Fruit fly (Drosophila melanogaster) whole organism, embryonic: ENCODE data around the gene Erk7.

Experiments used
- ATbp ChIP-seq: fragments of 200-800 bp; sonication (Bioruptor generic); optimal IDR thresholded peaks from 2 replicates; lab custom pipeline; 2017; ENCODE audit warnings: missing biosample characterization, mild to moderate bottlenecking, missing genetic modification characterization, missing genetic modification reagents
- BEAF-32 ChIP-seq: fragments of 200-800 bp; sonication (Bioruptor generic); optimal IDR thresholded peaks from 3 replicates; lab custom pipeline; 2017; ENCODE audit warnings: missing biosample characterization, missing genetic modification characterization, mild to moderate bottlenecking, moderate library complexity, missing genetic modification reagents
- CG11085 ChIP-seq: fragments of 200-800 bp; sonication (Bioruptor generic); IDR thresholded peaks from 2 replicates; pipeline ENCODE4 v1.3.6; 2022; ENCODE audit warnings: missing biosample characterization, missing genetic modification characterization
- CG12659 ChIP-seq: fragments of 200-800 bp; sonication (Bioruptor generic); optimal IDR thresholded peaks from 3 replicates; lab custom pipeline; 2017; ENCODE audit warnings: mild to moderate bottlenecking, missing biosample characterization, missing genetic modification reagents, missing genetic modification characterization
- CG14014 ChIP-seq: fragments of 200-800 bp; sonication (Bioruptor generic); IDR thresholded peaks from 2 replicates; pipeline ENCODE4 v1.3.6; 2022; ENCODE audit warnings: missing biosample characterization, missing genetic modification characterization
- CG14710 ChIP-seq: fragments of 200-800 bp; sonication (Bioruptor generic); optimal IDR thresholded peaks from 3 replicates; lab custom pipeline; 2019; ENCODE audit warnings: missing biosample characterization, mild to moderate bottlenecking, missing genetic modification characterization, moderate library complexity
- CG15073 ChIP-seq: fragments of 200-800 bp; sonication (Bioruptor generic); optimal IDR thresholded peaks from 2 replicates; lab custom pipeline; 2016; ENCODE audit warnings: missing biosample characterization, missing genetic modification characterization
- CG15514 ChIP-seq: fragments of 200-800 bp; sonication (Bioruptor generic); optimal IDR thresholded peaks from 3 replicates; lab custom pipeline; 2017; ENCODE audit warnings: missing biosample characterization, missing genetic modification characterization, mild to moderate bottlenecking, moderate library complexity, missing genetic modification reagents
- CG16813 ChIP-seq: fragments of 200-800 bp; sonication (Bioruptor generic); IDR thresholded peaks from 3 replicates; pipeline ENCODE4 v1.3.6; 2022; ENCODE audit warnings: missing biosample characterization, missing genetic modification characterization; ENCODE audit not compliant: partially characterized antibody
- CG17612 ChIP-seq: fragments of 200-800 bp; sonication (Bioruptor generic); IDR thresholded peaks from 2 replicates; pipeline ENCODE4 v1.3.6; 2022; ENCODE audit warnings: missing biosample characterization, missing genetic modification characterization
- CG2116 ChIP-seq: fragments of 200-800 bp; sonication (Bioruptor generic); optimal IDR thresholded peaks from 3 replicates; lab custom pipeline; 2018; ENCODE audit warnings: missing biosample characterization, mild to moderate bottlenecking, missing genetic modification characterization
- CG31388 ChIP-seq: fragments of 200-800 bp; sonication (Bioruptor generic); optimal IDR thresholded peaks from 2 replicates; lab custom pipeline; 2016; ENCODE audit warnings: missing biosample characterization, missing genetic modification characterization
- CG31441 ChIP-seq: fragments of 200-800 bp; sonication (Bioruptor generic); IDR thresholded peaks from 2 replicates; pipeline ENCODE4 v1.3.6; 2022; ENCODE audit warnings: missing biosample characterization, missing genetic modification characterization
- CG32772 ChIP-seq: fragments of 200-800 bp; sonication (Bioruptor generic); IDR thresholded peaks from 2 replicates; pipeline ENCODE4 v1.3.6; 2022; ENCODE audit warnings: missing biosample characterization, missing genetic modification characterization
- CG34224 ChIP-seq: fragments of 200-800 bp; sonication (Bioruptor generic); IDR thresholded peaks from 3 replicates; pipeline ENCODE4 v1.3.6; 2022; ENCODE audit warnings: missing biosample characterization, missing genetic modification characterization; ENCODE audit not compliant: partially characterized antibody
- CG4617 ChIP-seq: fragments of 200-800 bp; sonication (Bioruptor generic); optimal IDR thresholded peaks from 3 replicates; lab custom pipeline; 2016; ENCODE audit warnings: missing biosample characterization, missing genetic modification characterization, borderline replicate concordance
- CG7963 ChIP-seq: fragments of 200-800 bp; sonication (Bioruptor generic); IDR thresholded peaks from 3 replicates; pipeline ENCODE4 v1.3.6; 2022; ENCODE audit warnings: missing biosample characterization, missing genetic modification characterization; ENCODE audit not compliant: partially characterized antibody
- CG8478 ChIP-seq: fragments of >200 bp; optimal IDR thresholded peaks from 2 replicates; lab custom pipeline; 2018
- CG9797 ChIP-seq: fragments of 200-800 bp; sonication (Bioruptor generic); optimal IDR thresholded peaks from 3 replicates; lab custom pipeline; 2018; ENCODE audit warnings: missing biosample characterization, mild to moderate bottlenecking, missing genetic modification characterization
- Dll ChIP-seq: fragments of 200-800 bp; sonication (Bioruptor generic); IDR thresholded peaks from 4 replicates; pipeline ENCODE4 v1.3.6; 2022; ENCODE audit warnings: missing biosample characterization, missing genetic modification characterization; ENCODE audit not compliant: partially characterized antibody
- Doc3 ChIP-seq: fragments of 200-800 bp; sonication (Bioruptor generic); IDR thresholded peaks from 3 replicates; pipeline ENCODE4 v1.3.6; 2022; ENCODE audit warnings: missing biosample characterization, missing genetic modification characterization; ENCODE audit not compliant: partially characterized antibody
- ERR ChIP-seq: fragments of 200-800 bp; sonication (Bioruptor generic); optimal IDR thresholded peaks from 2 replicates; lab custom pipeline; 2016; ENCODE audit warnings: missing biosample characterization, missing genetic modification characterization
- Gsc ChIP-seq: fragments of 200-800 bp; sonication (Bioruptor generic); IDR thresholded peaks from 2 replicates; pipeline ENCODE4 v1.3.6; 2022; ENCODE audit warnings: missing biosample characterization, missing genetic modification characterization
- H15 ChIP-seq: fragments of 200-800 bp; sonication (Bioruptor generic); IDR thresholded peaks from 3 replicates; pipeline ENCODE4 v1.3.6; 2022; ENCODE audit warnings: missing biosample characterization, missing genetic modification characterization
- H2.0 ChIP-seq: fragments of 200-800 bp; sonication (Bioruptor generic); IDR thresholded peaks from 2 replicates; pipeline ENCODE4 v1.3.6; 2022; ENCODE audit warnings: missing biosample characterization, missing genetic modification characterization
- HLH4C ChIP-seq: fragments of 200-800 bp; sonication (Bioruptor generic); IDR thresholded peaks from 3 replicates; pipeline ENCODE4 v1.3.6; 2022; ENCODE audit warnings: missing biosample characterization, missing genetic modification characterization; ENCODE audit not compliant: partially characterized antibody
- MBD-R2 ChIP-seq: fragments of 200-800 bp; sonication (Bioruptor generic); IDR thresholded peaks from 2 replicates; pipeline ENCODE4 v1.3.6; 2022; ENCODE audit warnings: missing biosample characterization, missing genetic modification characterization
- Rx ChIP-seq: fragments of 200-800 bp; sonication (Bioruptor generic); IDR thresholded peaks from 2 replicates; pipeline ENCODE4 v1.3.6; 2022; ENCODE audit warnings: missing biosample characterization, missing genetic modification characterization
- Scr ChIP-seq: fragments of 200-800 bp; sonication (Bioruptor generic); IDR thresholded peaks from 2 replicates; pipeline ENCODE4 v1.3.6; 2022; ENCODE audit warnings: missing biosample characterization, missing genetic modification characterization; ENCODE audit not compliant: partially characterized antibody
- Sry-δ ChIP-seq: fragments of 200-800 bp; sonication (Bioruptor generic); optimal IDR thresholded peaks from 2 replicates; lab custom pipeline; 2016; ENCODE audit warnings: missing biosample characterization, missing genetic modification characterization
- Xrp1 ChIP-seq: fragments of 200-800 bp; sonication (Bioruptor generic); IDR thresholded peaks from 2 replicates; pipeline ENCODE4 v1.3.6; 2022; ENCODE audit warnings: missing biosample characterization, missing genetic modification characterization
- YL-1 ChIP-seq: fragments of 200-800 bp; sonication (Bioruptor generic); optimal IDR thresholded peaks from 3 replicates; lab custom pipeline; 2017; ENCODE audit warnings: missing biosample characterization, mild to moderate bottlenecking, missing genetic modification characterization
- ap ChIP-seq: fragments of 200-800 bp; sonication (Bioruptor generic); IDR thresholded peaks from 2 replicates; pipeline ENCODE4 v1.3.6; 2022; ENCODE audit warnings: missing biosample characterization, missing genetic modification characterization
- ato ChIP-seq: fragments of 200-800 bp; sonication (Bioruptor generic); IDR thresholded peaks from 2 replicates; pipeline ENCODE4 v1.3.6; 2022; ENCODE audit warnings: missing biosample characterization, missing genetic modification characterization; ENCODE audit not compliant: partially characterized antibody
- crp ChIP-seq, 2 experiments: fragments of 200-800 bp; sonication (Bioruptor generic); optimal IDR thresholded peaks; 2 replicates in 1 of 2; 3 replicates in 1 of 2; lab custom pipeline; 2017; ENCODE audit warnings: missing biosample characterization in 2 of 2, missing genetic modification characterization in 2 of 2, mild to moderate bottlenecking in 1 of 2, moderate library complexity in 1 of 2
- emc ChIP-seq: fragments of 200-800 bp; sonication (Bioruptor generic); optimal IDR thresholded peaks from 2 replicates; lab custom pipeline; 2016; ENCODE audit warnings: missing biosample characterization, missing genetic modification characterization
- gsb-n ChIP-seq: fragments of 200-800 bp; sonication (Bioruptor generic); optimal IDR thresholded peaks from 3 replicates; lab custom pipeline; 2018; ENCODE audit warnings: missing biosample characterization, mild to moderate bottlenecking, missing genetic modification characterization
- h ChIP-seq: fragments of >200 bp; optimal IDR thresholded peaks from 2 replicates; lab custom pipeline; 2017
- hth ChIP-seq: fragments of >200 bp; optimal IDR thresholded peaks from 2 replicates; lab custom pipeline; 2017; ENCODE audit warnings: inconsistent platforms
- kah ChIP-seq: fragments of 200-800 bp; sonication (Bioruptor generic); optimal IDR thresholded peaks from 2 replicates; lab custom pipeline; 2018; ENCODE audit warnings: missing biosample characterization, mild to moderate bottlenecking, missing genetic modification characterization
- knrl ChIP-seq: fragments of 200-800 bp; sonication (Bioruptor generic); IDR thresholded peaks from 3 replicates; pipeline ENCODE4 v1.3.6; 2022; ENCODE audit warnings: missing biosample characterization, missing genetic modification characterization; ENCODE audit not compliant: partially characterized antibody
- mld ChIP-seq: fragments of 200-800 bp; sonication (Bioruptor generic); IDR thresholded peaks from 3 replicates; pipeline ENCODE4 v1.3.6; 2022; ENCODE audit warnings: missing biosample characterization, missing genetic modification characterization; ENCODE audit not compliant: partially characterized antibody
- nmo ChIP-seq: fragments of 200-800 bp; sonication (Bioruptor generic); optimal IDR thresholded peaks from 2 replicates; lab custom pipeline; 2018; ENCODE audit warnings: missing biosample characterization, mild to moderate bottlenecking, missing genetic modification characterization, moderate library complexity
- pho ChIP-seq: fragments of 200-800 bp; sonication (Bioruptor generic); optimal IDR thresholded peaks from 2 replicates; lab custom pipeline; 2016; ENCODE audit warnings: missing biosample characterization, missing genetic modification characterization
- psq ChIP-seq: fragments of 200-800 bp; sonication (Bioruptor generic); optimal IDR thresholded peaks from 2 replicates; lab custom pipeline; 2017; ENCODE audit warnings: missing biosample characterization, missing genetic modification characterization
- row ChIP-seq: fragments of 200-800 bp; sonication (Bioruptor generic); IDR thresholded peaks from 3 replicates; pipeline ENCODE4 v1.3.6; 2022; ENCODE audit warnings: missing biosample characterization, missing genetic modification characterization
- trh ChIP-seq: fragments of 200-800 bp; sonication (Bioruptor generic); optimal IDR thresholded peaks from 2 replicates; lab custom pipeline; 2016; ENCODE audit warnings: missing biosample characterization, missing genetic modification characterization
- unc-4 ChIP-seq: fragments of 200-800 bp; sonication (Bioruptor generic); IDR thresholded peaks from 2 replicates; pipeline ENCODE4 v1.3.6; 2022; ENCODE audit warnings: missing biosample characterization, missing genetic modification characterization; ENCODE audit not compliant: partially characterized antibody
- usp ChIP-seq: fragments of >200 bp; optimal IDR thresholded peaks from 2 replicates; lab custom pipeline; 2017; ENCODE audit warnings: missing biosample characterization, missing genetic modification characterization
- vnd ChIP-seq: fragments of 200-800 bp; sonication (Bioruptor generic); IDR thresholded peaks from 3 replicates; pipeline ENCODE4 v1.3.6; 2022; ENCODE audit warnings: missing biosample characterization, missing genetic modification characterization; ENCODE audit not compliant: partially characterized antibody

The Erk7 gene

DNA sequence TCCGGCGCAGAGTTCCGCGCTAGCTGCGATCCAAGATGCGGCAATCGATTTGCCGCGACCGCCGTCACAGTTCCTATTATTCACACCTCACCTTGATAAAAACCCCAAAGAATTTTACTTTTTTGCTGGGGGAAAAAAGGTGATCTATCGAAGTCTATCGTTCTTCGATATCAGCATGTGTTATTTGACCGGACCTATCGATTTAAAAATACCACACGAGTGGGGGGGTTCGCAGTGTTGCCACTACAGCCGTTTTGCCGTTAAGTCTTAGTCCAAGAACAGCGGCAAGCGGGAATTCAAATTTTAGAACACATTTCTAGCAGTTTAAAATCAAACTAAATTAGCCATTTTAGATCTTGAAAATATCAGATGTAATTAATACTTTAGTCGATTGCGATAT is 35.3 kb downstream of the Erk7 start, which contains the start of gene CG12121 (continued):
- TF ChIP-seq H15 (no peak), CG7963 (GFP tag; lab: Robert Waterston, UW) (peak; percentile 72), CG14014 (GFP tag; lab: Robert Waterston, UW) (no peak), CG31441 (GFP tag; lab: Robert Waterston, UW) (no peak), nmo (GFP tag; lab: Kevin White, UChicago) (no peak), YL-1 (GFP tag; lab: Kevin White, UChicago) (peak; percentile 39), ap (GFP tag; lab: Robert Waterston, UW) (no peak), usp (GFP tag; lab: Kevin White, UChicago) (no peak), Scr (peak; percentile 65), knrl (GFP tag; lab: Robert Waterston, UW) (peak; percentile 52; the same call in 2 of the 3 replicates), CG14710 (peak; percentile 53), CG15073 (GFP tag; lab: Kevin White, UChicago) (no peak), Sry-δ (GFP tag; lab: Kevin White, UChicago) (peak; percentile 68), hth (lab: Kevin White, UChicago) (no peak), CG32772 (no peak), HLH4C (peak; percentile 79), Rx (GFP tag; lab: Robert Waterston, UW) (no peak), gsb-n (tag; lab: Kevin White, UChicago) (no peak), Xrp1 (GFP tag; lab: Robert Waterston, UW) (no peak), h (lab: Kevin White, UChicago) (no peak), CG12659 (peak; percentile 11), crp (GFP tag; optimal IDR thresholded peaks at IDR 0.05; lab: Kevin White, UChicago) (peak in 1 of 2 experiments; percentile 19), CG11085 (GFP tag; lab: Robert Waterston, UW) (no peak), CG16813 (peak; percentile 59), CG2116 (peak; percentile 63), mld (peak; percentile 57; the same call in 1 of the 3 replicates), trh (no peak), emc (GFP tag; lab: Kevin White, UChicago) (no peak), CG17612 (GFP tag; lab: Robert Waterston, UW) (no peak), vnd (peak; percentile 71), CG4617 (GFP tag; lab: Kevin White, UChicago) (peak; percentile 34), psq (no peak), CG8478 (lab: Kevin White, UChicago) (no peak), H2.0 (GFP tag; lab: Robert Waterston, UW) (no peak), CG31388 (GFP tag; lab: Kevin White, UChicago) (no peak), ATbp (GFP tag; lab: Kevin White, UChicago) (no peak), BEAF-32 (GFP tag; lab: Kevin White, UChicago) (peak; percentile 66), ERR (GFP tag; lab: Kevin White, UChicago) (no peak), CG15514 (GFP tag; lab: Kevin White, UChicago) (peak; percentile 71), row (0 out of 3 replicates have a peak, but pooled peaks have one; percentile 21), Gsc (GFP tag; lab: Robert Waterston, UW) (no peak), MBD-R2 (peak; percentile 59), Doc3 (GFP tag; lab: Robert Waterston, UW) (peak; percentile 58), CG34224 (peak; percentile 71; the same call in 2 of the 3 replicates), ato (GFP tag; lab: Robert Waterston, UW) (peak; percentile 73), pho (GFP tag; lab: Kevin White, UChicago) (no peak), CG9797 (peak; percentile 42), unc-4 (GFP tag; lab: Robert Waterston, UW) (peak; percentile 63), Dll (GFP tag; lab: Robert Waterston, UW) (peak; percentile 71; the same call in 2 of the 4 replicates), kah (GFP tag; lab: Kevin White, UChicago) (no peak)
